Worm (Caenorhabditis elegans): ENCODE results near the gene trx-1.

DNA sequence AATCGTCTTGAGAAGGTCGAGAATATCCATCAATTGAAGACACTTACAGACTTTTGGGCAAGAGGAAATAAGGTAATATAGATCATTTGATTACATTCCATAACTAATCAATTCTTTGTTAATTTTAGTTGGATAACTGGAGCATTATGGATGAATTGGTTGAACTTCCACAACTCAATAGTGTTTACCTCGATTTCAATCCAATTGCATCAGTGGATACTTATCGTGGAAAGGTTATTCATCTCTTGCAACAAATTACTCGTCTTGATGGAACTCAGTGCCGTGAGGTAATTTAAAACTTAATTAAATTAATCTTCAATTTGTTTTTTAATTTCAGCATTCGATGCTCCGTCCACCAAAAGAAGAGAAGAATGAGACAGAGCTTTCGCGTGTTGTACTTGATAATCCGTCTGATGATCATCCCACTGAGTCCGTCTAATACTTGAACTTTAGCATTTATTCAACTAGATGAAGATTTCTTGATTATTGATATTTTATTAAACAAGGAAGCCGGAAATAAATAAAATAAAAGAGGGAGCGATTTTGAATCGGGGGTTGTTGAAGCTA, 20.1 kb upstream of the trx-1 start:
- no peak for TF ChIP-seq flt-1 (GFP tag; IDR thresholded peaks at IDR 0.05)
- TF ChIP-seq med-1 (GFP tag; optimal IDR thresholded peaks at IDR 0.05; ENCODE audit: insufficient read depth): no peak
- no peak for TF ChIP-seq ztf-29 (GFP tag; IDR thresholded peaks at IDR 0.05)

Measured in whole organism, midembryonic.